Fruit fly (Drosophila melanogaster) whole organism, wandering third instar larva: ENCODE data around the gene CG7126.

ENCODE experiments used
- Abd-B ChIP-seq: fragments of >200 bp; optimal IDR thresholded peaks from 2 replicates; lab custom pipeline; 2017; ENCODE audit warnings: missing biosample characterization, missing genetic modification characterization
- CG32264 ChIP-seq: fragments of 200-800 bp; sonication (Bioruptor generic); optimal IDR thresholded peaks from 2 replicates; lab custom pipeline; 2016; ENCODE audit warnings: missing biosample characterization, missing genetic modification characterization
- CG9705 ChIP-seq: fragments of 200-800 bp; sonication (Bioruptor generic); optimal IDR thresholded peaks from 2 replicates; lab custom pipeline; 2018; ENCODE audit warnings: missing biosample characterization, mild to moderate bottlenecking, missing genetic modification characterization
- CrebA ChIP-seq: fragments of 200-800 bp; sonication (Bioruptor generic); optimal IDR thresholded peaks from 2 replicates; lab custom pipeline; 2016; ENCODE audit warnings: missing biosample characterization, mild to moderate bottlenecking, missing genetic modification characterization, borderline replicate concordance
- Dfd ChIP-seq: fragments of >200 bp; optimal IDR thresholded peaks from 2 replicates; lab custom pipeline; 2017; ENCODE audit warnings: missing biosample characterization, missing genetic modification characterization
- Dif ChIP-seq: fragments of 200-275, 200-300 bp; sonication (Bioruptor generic); optimal IDR thresholded peaks from 2 replicates; lab custom pipeline; 2018; ENCODE audit warnings: missing biosample characterization, missing genetic modification characterization; ENCODE audit not compliant: partially characterized antibody
- Hnf4 ChIP-seq: fragments of 200-800 bp; sonication (Bioruptor generic); optimal IDR thresholded peaks from 2 replicates; lab custom pipeline; 2016; ENCODE audit warnings: missing biosample characterization, mild to moderate bottlenecking, missing genetic modification characterization
- Hr78 ChIP-seq: fragments of >200 bp; optimal IDR thresholded peaks from 2 replicates; lab custom pipeline; 2017; ENCODE audit warnings: missing biosample characterization, missing genetic modification characterization
- Hr83 ChIP-seq: fragments of 200-300 bp; sonication (Bioruptor generic); optimal IDR thresholded peaks from 2 replicates; lab custom pipeline; 2016; ENCODE audit warnings: missing biosample characterization, mild to moderate bottlenecking, missing genetic modification characterization, moderate library complexity; ENCODE audit not compliant: poor library complexity, severe bottlenecking
- Jra ChIP-seq: sonication (Bioruptor generic); optimal IDR thresholded peaks from 2 replicates; lab custom pipeline; 2016; ENCODE audit warnings: missing biosample characterization, missing genetic modification characterization
- Myc ChIP-seq: fragments of >200 bp; optimal IDR thresholded peaks from 2 replicates; lab custom pipeline; 2017
- OdsH ChIP-seq: fragments of 200-800 bp; sonication (Bioruptor generic); optimal IDR thresholded peaks from 2 replicates; lab custom pipeline; 2016; ENCODE audit warnings: missing biosample characterization, mild to moderate bottlenecking, missing genetic modification characterization
- Rel ChIP-seq, 2 experiments: fragments of 200-800 bp; sonication (Bioruptor generic) in 1 of 2; optimal IDR thresholded peaks; 2 replicates in 1 of 2; 3 replicates in 1 of 2; lab custom pipeline; 2016 to 2019; ENCODE audit warnings: mild to moderate bottlenecking in 2 of 2, missing biosample characterization in 2 of 2, missing genetic modification characterization in 2 of 2, moderate library complexity in 1 of 2
- Vsx2 ChIP-seq: fragments of 200-300, 225-300 bp; sonication (Bioruptor generic); optimal IDR thresholded peaks from 2 replicates; lab custom pipeline; 2018; ENCODE audit warnings: missing biosample characterization, missing genetic modification characterization; ENCODE audit not compliant: partially characterized antibody
- br ChIP-seq: fragments of 200-800 bp; sonication (Bioruptor generic); optimal IDR thresholded peaks from 2 replicates; lab custom pipeline; 2016; ENCODE audit warnings: missing biosample characterization, missing genetic modification characterization
- brk ChIP-seq: fragments of 200-800 bp; sonication (Bioruptor generic); optimal IDR thresholded peaks from 2 replicates; lab custom pipeline; 2016; ENCODE audit warnings: missing biosample characterization, mild to moderate bottlenecking, missing genetic modification characterization
- dl ChIP-seq, 2 experiments: fragments of 175-275, 200-275 bp in 1 of 2; fragments of 200-275 bp in 1 of 2; sonication (Bioruptor generic); optimal IDR thresholded peaks; lab custom pipeline; 2018; ENCODE audit warnings: mild to moderate bottlenecking in 2 of 2, missing biosample characterization in 2 of 2, missing genetic modification characterization in 2 of 2, moderate library complexity in 2 of 2; ENCODE audit not compliant: partially characterized antibody in 2 of 2, insufficient read depth in 1 of 2
- ey ChIP-seq: fragments of 200-800 bp; sonication (Bioruptor generic); optimal IDR thresholded peaks from 2 replicates; lab custom pipeline; 2016; ENCODE audit warnings: missing biosample characterization, missing genetic modification characterization
- foxo ChIP-seq, 2 experiments: fragments of 200-800 bp; sonication (Bioruptor generic); optimal IDR thresholded peaks; 2 replicates in 1 of 2; 3 replicates in 1 of 2; lab custom pipeline; 2016 to 2017; ENCODE audit warnings: missing biosample characterization in 2 of 2, missing genetic modification characterization in 2 of 2
- fru ChIP-seq: fragments of 200-800 bp; sonication (Bioruptor generic); optimal IDR thresholded peaks from 3 replicates; lab custom pipeline; 2016; ENCODE audit warnings: missing biosample characterization, mild to moderate bottlenecking, missing genetic modification characterization
- h ChIP-seq: fragments of 200-800 bp; sonication (Bioruptor generic); optimal IDR thresholded peaks from 3 replicates; lab custom pipeline; 2016; ENCODE audit warnings: missing biosample characterization, mild to moderate bottlenecking, missing genetic modification characterization
- jim ChIP-seq: fragments of 175-275, 200-325 bp; sonication (Bioruptor generic); optimal IDR thresholded peaks from 2 replicates; lab custom pipeline; 2016; ENCODE audit warnings: missing biosample characterization, mild to moderate bottlenecking, missing genetic modification characterization
- lola ChIP-seq: fragments of >200 bp; optimal IDR thresholded peaks from 2 replicates; lab custom pipeline; 2017; ENCODE audit warnings: missing biosample characterization, missing genetic modification characterization
- pan ChIP-seq: fragments of >200 bp; optimal IDR thresholded peaks from 2 replicates; lab custom pipeline; 2017
- psq ChIP-seq: fragments of 200-800 bp; sonication (Bioruptor generic); optimal IDR thresholded peaks from 3 replicates; lab custom pipeline; 2017; ENCODE audit warnings: missing biosample characterization, mild to moderate bottlenecking, missing genetic modification characterization, moderate library complexity
- sv ChIP-seq: fragments of 200-800 bp; sonication (Bioruptor generic); optimal IDR thresholded peaks from 3 replicates; lab custom pipeline; 2016; ENCODE audit warnings: missing biosample characterization, missing genetic modification characterization
- tai ChIP-seq: sonication (Bioruptor generic); optimal IDR thresholded peaks from 2 replicates; lab custom pipeline; 2016; ENCODE audit warnings: missing biosample characterization, missing genetic modification characterization
- usp ChIP-seq: fragments of >200 bp; optimal IDR thresholded peaks from 2 replicates; lab custom pipeline; 2017; ENCODE audit warnings: missing biosample characterization, missing genetic modification characterization
- woc ChIP-seq: sonication (Bioruptor generic); optimal IDR thresholded peaks from 2 replicates; lab custom pipeline; 2016; ENCODE audit warnings: missing biosample characterization, mild to moderate bottlenecking, missing genetic modification characterization

CG7126 gene

dm6 chr3R:18274328-18275098, 28.1 kb downstream of the CG7126 start, which contains the start of the genes Vps39 and eIF1A:
Gene Vps39 (minus strand): TSS chr3R:18274446.
Gene eIF1A (plus strand): TSS chr3R:18274665.
- TF ChIP-seq CrebA (GFP tag; lab: Kevin White, UChicago) (no peak), CG9705 (GFP tag; lab: Kevin White, UChicago) (peak; percentile 17), fru (GFP tag; lab: Kevin White, UChicago) (peak; percentile 39), pan (lab: Kevin White, UChicago) (no peak), tai (no peak), foxo (GFP tag; optimal IDR thresholded peaks at IDR 0.05; lab: Kevin White, UChicago) (peak in 1 of 2 experiments; percentile 36), sv (peak; percentile 42), CG32264 (GFP tag; lab: Kevin White, UChicago) (no peak), br (GFP tag; lab: Kevin White, UChicago) (peak; percentile 47), Jra (GFP tag; lab: Kevin White, UChicago) (peak; percentile 69), ey (peak; percentile 16), brk (no peak), Myc (lab: Kevin White, UChicago) (peak; percentile 13), psq (no peak), dl (GFP tag; optimal IDR thresholded peaks at IDR 0.05; lab: Kevin White, UChicago; ENCODE audit: insufficient read depth in 1 of 2, partially characterized antibody in 2 of 2) (no peak)

- TF ChIP-seq Dfd (GFP tag; lab: Kevin White, UChicago) (peak; percentile 89), Hnf4 (GFP tag; lab: Kevin White, UChicago) (no peak)
Observed at dm6 chr3R:18269744-18270348, 32.8 kb downstream of the CG7126 start.

dm6 chr3R:18267489-18267888, 35.2 kb downstream of the CG7126 start, which contains the start of gene CG18599:
Gene CG18599 (plus strand): TSS chr3R:18267789.
- TF ChIP-seq Dfd (GFP tag; lab: Kevin White, UChicago) (no peak), OdsH (GFP tag; lab: Kevin White, UChicago) (no peak), Hr83 (GFP tag; lab: Kevin White, UChicago) (no peak), Rel (GFP tag; optimal IDR thresholded peaks at IDR 0.05; lab: Kevin White, UChicago) (no peak), Rel (tag; optimal IDR thresholded peaks at IDR 0.05; lab: Kevin White, UChicago) (no peak), h (no peak), br (GFP tag; lab: Kevin White, UChicago) (no peak), usp (GFP tag; lab: Kevin White, UChicago) (no peak), tai (no peak), jim (GFP tag; lab: Kevin White, UChicago) (no peak), ey (no peak), Hnf4 (GFP tag; lab: Kevin White, UChicago) (no peak), psq (no peak), Dif (GFP tag; lab: Kevin White, UChicago) (no peak), sv (no peak), lola (no peak), Vsx2 (GFP tag; lab: Kevin White, UChicago) (no peak), woc (no peak), Abd-B (GFP tag; lab: Kevin White, UChicago) (no peak), Hr78 (no peak)

DNA sequence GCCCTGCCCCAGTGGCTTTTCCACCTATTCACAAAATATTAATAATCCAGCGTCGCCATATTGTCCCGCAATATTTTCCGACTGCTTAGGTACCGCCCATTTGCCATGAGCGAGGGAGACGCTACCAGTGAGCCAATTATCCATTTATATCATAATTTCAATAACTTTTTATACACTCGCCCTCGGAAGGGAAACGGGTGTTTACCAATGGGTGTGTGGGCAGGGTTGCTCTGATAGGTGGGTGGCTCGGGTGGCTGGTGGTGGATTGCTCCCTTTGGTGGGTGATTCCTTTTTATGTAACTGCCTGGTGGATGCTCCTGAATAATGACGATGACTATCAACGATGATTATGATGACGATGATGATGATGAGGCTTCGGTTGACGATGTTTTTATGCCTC, 36.0 kb downstream of the CG7126 start:
- TF ChIP-seq Hr83 (GFP tag; lab: Kevin White, UChicago) (no peak), woc (no peak), Jra (GFP tag; lab: Kevin White, UChicago) (no peak), Dfd (GFP tag; lab: Kevin White, UChicago) (no peak), Vsx2 (GFP tag; lab: Kevin White, UChicago) (peak; percentile 44)

- TF ChIP-seq CG9705 (GFP tag; lab: Kevin White, UChicago): no peak
Observed at dm6 chr3R:18265275-18265674, 37.4 kb downstream of the CG7126 start.
